Fruit fly (Drosophila melanogaster) whole organism, wandering third instar larva: ENCODE data around the gene DIP-alpha.

ENCODE experiments used
- Abd-B ChIP-seq: fragments of >200 bp; optimal IDR thresholded peaks from 2 replicates; lab custom pipeline; 2017; ENCODE audit warnings: missing biosample characterization, missing genetic modification characterization
- CG32264 ChIP-seq: fragments of 200-800 bp; sonication (Bioruptor generic); optimal IDR thresholded peaks from 2 replicates; lab custom pipeline; 2016; ENCODE audit warnings: missing biosample characterization, missing genetic modification characterization
- CrebA ChIP-seq: fragments of 200-800 bp; sonication (Bioruptor generic); optimal IDR thresholded peaks from 2 replicates; lab custom pipeline; 2016; ENCODE audit warnings: missing biosample characterization, mild to moderate bottlenecking, missing genetic modification characterization, borderline replicate concordance
- Dfd ChIP-seq: fragments of >200 bp; optimal IDR thresholded peaks from 2 replicates; lab custom pipeline; 2017; ENCODE audit warnings: missing biosample characterization, missing genetic modification characterization
- HLH106 ChIP-seq: fragments of 200-800 bp; optimal IDR thresholded peaks from 3 replicates; lab custom pipeline; 2019; ENCODE audit warnings: missing biosample characterization, mild to moderate bottlenecking, missing genetic modification characterization, moderate library complexity
- Hr83 ChIP-seq: fragments of 200-300 bp; sonication (Bioruptor generic); optimal IDR thresholded peaks from 2 replicates; lab custom pipeline; 2016; ENCODE audit warnings: missing biosample characterization, mild to moderate bottlenecking, missing genetic modification characterization, moderate library complexity; ENCODE audit not compliant: poor library complexity, severe bottlenecking
- Mio ChIP-seq: sonication (Bioruptor generic); optimal IDR thresholded peaks from 2 replicates; lab custom pipeline; 2016; ENCODE audit warnings: missing biosample characterization, missing genetic modification characterization
- Myc ChIP-seq: fragments of >200 bp; optimal IDR thresholded peaks from 2 replicates; lab custom pipeline; 2017
- N ChIP-seq: fragments of >200 bp; optimal IDR thresholded peaks from 2 replicates; lab custom pipeline; 2018; ENCODE audit warnings: missing biosample characterization, missing external identifiers, missing genetic modification characterization
- OdsH ChIP-seq: fragments of 200-800 bp; sonication (Bioruptor generic); optimal IDR thresholded peaks from 2 replicates; lab custom pipeline; 2016; ENCODE audit warnings: missing biosample characterization, mild to moderate bottlenecking, missing genetic modification characterization
- Rel ChIP-seq, 2 experiments: fragments of 200-800 bp; sonication (Bioruptor generic) in 1 of 2; optimal IDR thresholded peaks; 2 replicates in 1 of 2; 3 replicates in 1 of 2; lab custom pipeline; 2016 to 2019; ENCODE audit warnings: mild to moderate bottlenecking in 2 of 2, missing biosample characterization in 2 of 2, missing genetic modification characterization in 2 of 2, moderate library complexity in 1 of 2
- Vsx2 ChIP-seq: fragments of 200-300, 225-300 bp; sonication (Bioruptor generic); optimal IDR thresholded peaks from 2 replicates; lab custom pipeline; 2018; ENCODE audit warnings: missing biosample characterization, missing genetic modification characterization; ENCODE audit not compliant: partially characterized antibody
- br ChIP-seq: fragments of 200-800 bp; sonication (Bioruptor generic); optimal IDR thresholded peaks from 2 replicates; lab custom pipeline; 2016; ENCODE audit warnings: missing biosample characterization, missing genetic modification characterization
- brk ChIP-seq: fragments of 200-800 bp; sonication (Bioruptor generic); optimal IDR thresholded peaks from 2 replicates; lab custom pipeline; 2016; ENCODE audit warnings: missing biosample characterization, mild to moderate bottlenecking, missing genetic modification characterization
- dl ChIP-seq, 2 experiments: fragments of 175-275, 200-275 bp in 1 of 2; fragments of 200-275 bp in 1 of 2; sonication (Bioruptor generic); optimal IDR thresholded peaks; lab custom pipeline; 2018; ENCODE audit warnings: mild to moderate bottlenecking in 2 of 2, missing biosample characterization in 2 of 2, missing genetic modification characterization in 2 of 2, moderate library complexity in 2 of 2; ENCODE audit not compliant: partially characterized antibody in 2 of 2, insufficient read depth in 1 of 2
- dmrt93B ChIP-seq: fragments of 200-800 bp; sonication (Bioruptor generic); optimal IDR thresholded peaks from 2 replicates; lab custom pipeline; 2018; ENCODE audit warnings: missing biosample characterization, mild to moderate bottlenecking, missing genetic modification characterization
- foxo ChIP-seq, 2 experiments: fragments of 200-800 bp; sonication (Bioruptor generic); optimal IDR thresholded peaks; 2 replicates in 1 of 2; 3 replicates in 1 of 2; lab custom pipeline; 2016 to 2017; ENCODE audit warnings: missing biosample characterization in 2 of 2, missing genetic modification characterization in 2 of 2
- fru ChIP-seq: fragments of 200-800 bp; sonication (Bioruptor generic); optimal IDR thresholded peaks from 3 replicates; lab custom pipeline; 2016; ENCODE audit warnings: missing biosample characterization, mild to moderate bottlenecking, missing genetic modification characterization
- h ChIP-seq: fragments of 200-800 bp; sonication (Bioruptor generic); optimal IDR thresholded peaks from 3 replicates; lab custom pipeline; 2016; ENCODE audit warnings: missing biosample characterization, mild to moderate bottlenecking, missing genetic modification characterization
- jim ChIP-seq: fragments of 175-275, 200-325 bp; sonication (Bioruptor generic); optimal IDR thresholded peaks from 2 replicates; lab custom pipeline; 2016; ENCODE audit warnings: missing biosample characterization, mild to moderate bottlenecking, missing genetic modification characterization
- lola ChIP-seq: fragments of >200 bp; optimal IDR thresholded peaks from 2 replicates; lab custom pipeline; 2017; ENCODE audit warnings: missing biosample characterization, missing genetic modification characterization
- psq ChIP-seq: fragments of 200-800 bp; sonication (Bioruptor generic); optimal IDR thresholded peaks from 3 replicates; lab custom pipeline; 2017; ENCODE audit warnings: missing biosample characterization, mild to moderate bottlenecking, missing genetic modification characterization, moderate library complexity
- rgr ChIP-seq: fragments of 200-800 bp; sonication (Bioruptor generic); optimal IDR thresholded peaks from 3 replicates; lab custom pipeline; 2016; ENCODE audit warnings: missing biosample characterization, mild to moderate bottlenecking, missing genetic modification characterization
- sv ChIP-seq: fragments of 200-800 bp; sonication (Bioruptor generic); optimal IDR thresholded peaks from 3 replicates; lab custom pipeline; 2016; ENCODE audit warnings: missing biosample characterization, missing genetic modification characterization
- tai ChIP-seq: sonication (Bioruptor generic); optimal IDR thresholded peaks from 2 replicates; lab custom pipeline; 2016; ENCODE audit warnings: missing biosample characterization, missing genetic modification characterization
- woc ChIP-seq: sonication (Bioruptor generic); optimal IDR thresholded peaks from 2 replicates; lab custom pipeline; 2016; ENCODE audit warnings: missing biosample characterization, mild to moderate bottlenecking, missing genetic modification characterization

DIP-alpha gene

DNA sequence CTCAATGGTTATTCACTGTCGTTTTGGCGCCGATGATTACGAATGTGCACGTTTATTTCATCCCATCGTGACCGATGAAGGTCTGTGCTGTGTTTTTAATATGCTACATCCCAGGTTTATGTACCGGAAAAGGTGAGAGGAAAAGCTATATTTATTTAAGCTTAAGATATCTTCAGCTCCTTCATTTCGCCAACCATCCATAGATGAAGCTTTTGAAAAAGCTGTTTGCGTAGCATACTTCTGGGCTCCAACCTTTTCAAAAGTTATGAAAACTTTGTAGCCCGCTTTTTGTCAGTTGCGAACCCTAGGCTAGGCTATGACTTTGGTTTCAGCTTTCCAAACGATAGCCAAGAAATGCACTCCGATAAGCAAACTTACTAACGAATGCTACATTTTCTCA is 1.2 kb downstream of the DIP-alpha start:
- TF ChIP-seq woc (GFP tag; lab: Kevin White, UChicago) (no peak), Vsx2 (GFP tag; lab: Kevin White, UChicago) (peak; percentile 30), N (GFP tag; lab: Kevin White, UChicago) (peak; percentile 68), Myc (lab: Kevin White, UChicago) (peak; percentile 78)

dm6 chrX:3558372-3558771 is 13.1 kb downstream of the DIP-alpha start:
- TF ChIP-seq Dfd (GFP tag; lab: Kevin White, UChicago) (peak; percentile 85), h (no peak)

- TF ChIP-seq Mio (no peak), brk (GFP tag; lab: Kevin White, UChicago) (no peak), h (no peak), foxo (GFP tag; optimal IDR thresholded peaks at IDR 0.05; lab: Kevin White, UChicago) (no peak), lola (no peak), Rel (GFP tag; optimal IDR thresholded peaks at IDR 0.05; lab: Kevin White, UChicago) (no peak), Rel (tag; optimal IDR thresholded peaks at IDR 0.05; lab: Kevin White, UChicago) (no peak), HLH106 (tag; lab: Kevin White, UChicago) (no peak), CG32264 (GFP tag; lab: Kevin White, UChicago) (no peak), rgr (no peak), dl (GFP tag; optimal IDR thresholded peaks at IDR 0.05; lab: Kevin White, UChicago; ENCODE audit: insufficient read depth in 1 of 2, partially characterized antibody in 2 of 2) (no peak), psq (GFP tag; lab: Kevin White, UChicago) (no peak), tai (GFP tag; lab: Kevin White, UChicago) (no peak), sv (GFP tag; lab: Kevin White, UChicago) (no peak), br (no peak), CrebA (GFP tag; lab: Kevin White, UChicago) (no peak)
Observed at dm6 chrX:3557512-3557911, 13.9 kb downstream of the DIP-alpha start, which contains the start of gene ppk8. Gene ppk8, plus strand, starts transcription at chrX:3557812.

dm6 chrX:3555190-3555849 is 16.1 kb downstream of the DIP-alpha start:
- TF ChIP-seq Dfd (GFP tag; lab: Kevin White, UChicago) (peak; percentile 65), psq (GFP tag; lab: Kevin White, UChicago) (no peak)

DNA sequence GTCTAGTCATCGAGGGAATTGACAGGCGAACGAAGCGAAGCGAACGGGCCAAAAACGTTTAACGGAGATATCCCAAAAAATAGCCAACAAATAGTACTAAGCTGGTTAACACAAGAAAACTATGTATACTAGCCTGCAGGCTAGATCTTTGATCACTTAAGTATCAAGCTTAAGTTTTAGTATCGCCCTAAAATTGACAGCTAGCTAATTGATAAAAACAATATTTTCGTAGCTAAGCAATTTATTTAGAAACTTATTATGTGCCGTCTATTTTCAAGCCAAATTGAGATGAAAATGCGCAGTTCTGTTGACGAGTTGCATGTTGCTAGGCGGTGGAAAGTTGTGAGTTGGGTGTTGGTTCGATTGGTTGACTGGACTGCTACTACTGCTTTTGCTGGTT is 22.2 kb downstream of the DIP-alpha start:
- TF ChIP-seq Myc (lab: Kevin White, UChicago) (no peak), brk (GFP tag; lab: Kevin White, UChicago) (no peak), CrebA (GFP tag; lab: Kevin White, UChicago) (no peak), woc (GFP tag; lab: Kevin White, UChicago) (no peak), Abd-B (GFP tag; lab: Kevin White, UChicago) (no peak), rgr (no peak), dmrt93B (GFP tag; lab: Kevin White, UChicago) (no peak)

dm6 chrX:3548568-3548967 is 22.9 kb downstream of the DIP-alpha start:
- TF ChIP-seq Hr83 (GFP tag; lab: Kevin White, UChicago) (no peak), HLH106 (tag; lab: Kevin White, UChicago) (no peak), OdsH (no peak), fru (GFP tag; lab: Kevin White, UChicago) (no peak), N (GFP tag; lab: Kevin White, UChicago) (no peak), Dfd (GFP tag; lab: Kevin White, UChicago) (no peak), rgr (no peak), dmrt93B (GFP tag; lab: Kevin White, UChicago) (no peak), tai (GFP tag; lab: Kevin White, UChicago) (no peak), woc (GFP tag; lab: Kevin White, UChicago) (no peak), foxo (GFP tag; optimal IDR thresholded peaks at IDR 0.05; lab: Kevin White, UChicago) (no peak), jim (GFP tag; lab: Kevin White, UChicago) (no peak), sv (GFP tag; lab: Kevin White, UChicago) (no peak)
- TF ChIP-seq, all 38 proteins: peak for 0
